Fruit fly (Drosophila melanogaster) whole organism, embryonic: Measurements from ENCODE around the gene CG43867.
A peak's percentile ranks its signal among the peaks of the same experiment; 100 is the strongest.

Source experiments
- Ada2b ChIP-seq: fragments of 200-800 bp; sonication (Bioruptor generic); IDR thresholded peaks from 2 replicates; pipeline ENCODE4 v1.3.6; 2022; ENCODE audit warnings: missing biosample characterization, missing genetic modification characterization
- Atf6 ChIP-seq: fragments of 200-800 bp; sonication (Bioruptor generic); IDR thresholded peaks from 2 replicates; pipeline ENCODE4 v1.3.6; 2022; ENCODE audit warnings: missing biosample characterization, missing genetic modification characterization
- CG10462 ChIP-seq: fragments of 200-800 bp; sonication (Bioruptor generic); optimal IDR thresholded peaks from 2 replicates; lab custom pipeline; 2016; ENCODE audit warnings: missing biosample characterization, missing genetic modification characterization
- CG10543 ChIP-seq: fragments of 200-800 bp; sonication (Bioruptor generic); optimal IDR thresholded peaks from 3 replicates; lab custom pipeline; 2017; ENCODE audit warnings: missing biosample characterization, mild to moderate bottlenecking, missing genetic modification characterization, moderate library complexity
- CG10979 ChIP-seq: fragments of 200-800 bp; sonication (Bioruptor generic); optimal IDR thresholded peaks from 2 replicates; lab custom pipeline; 2018; ENCODE audit warnings: missing biosample characterization, mild to moderate bottlenecking, missing genetic modification characterization, moderate library complexity
- CG12299 ChIP-seq: fragments of 200-800 bp; sonication (Bioruptor generic); optimal IDR thresholded peaks from 2 replicates; lab custom pipeline; 2018; ENCODE audit warnings: missing biosample characterization, mild to moderate bottlenecking, missing genetic modification characterization
- CG15514 ChIP-seq: fragments of 200-800 bp; sonication (Bioruptor generic); optimal IDR thresholded peaks from 3 replicates; lab custom pipeline; 2017; ENCODE audit warnings: missing biosample characterization, missing genetic modification characterization, mild to moderate bottlenecking, moderate library complexity, missing genetic modification reagents
- CG16815 ChIP-seq: fragments of 200-800 bp; sonication (Bioruptor generic); optimal IDR thresholded peaks from 3 replicates; lab custom pipeline; 2017; ENCODE audit warnings: missing biosample characterization, mild to moderate bottlenecking, missing genetic modification characterization
- CG2678 ChIP-seq: fragments of 200-800 bp; sonication (Bioruptor generic); optimal IDR thresholded peaks from 3 replicates; lab custom pipeline; 2019; ENCODE audit warnings: missing biosample characterization, mild to moderate bottlenecking, missing genetic modification characterization, moderate library complexity
- CG30431 ChIP-seq: fragments of 200-800 bp; sonication (Bioruptor generic); optimal IDR thresholded peaks from 2 replicates; lab custom pipeline; 2017; ENCODE audit warnings: missing biosample characterization, missing genetic modification characterization
- CG4707 ChIP-seq: fragments of 200-800 bp; sonication (Bioruptor generic); optimal IDR thresholded peaks from 2 replicates; lab custom pipeline; 2018; ENCODE audit warnings: missing biosample characterization, mild to moderate bottlenecking, missing genetic modification characterization, moderate library complexity
- CG4854 ChIP-seq: fragments of 200-800 bp; sonication (Bioruptor generic); optimal IDR thresholded peaks from 2 replicates; lab custom pipeline; 2016; ENCODE audit warnings: missing biosample characterization, missing genetic modification characterization, inconsistent platforms
- CG6175 ChIP-seq: fragments of 200-800 bp; sonication (Bioruptor generic); IDR thresholded peaks from 3 replicates; pipeline ENCODE4 v1.3.6; 2022; ENCODE audit warnings: missing biosample characterization, missing genetic modification characterization
- CG6254 ChIP-seq: fragments of 200-800 bp; sonication (Bioruptor generic); optimal IDR thresholded peaks from 3 replicates; lab custom pipeline; 2017; ENCODE audit warnings: mild to moderate bottlenecking, missing biosample characterization, missing genetic modification reagents, missing genetic modification characterization
- CG7372 ChIP-seq: fragments of 200-800 bp; sonication (Bioruptor generic); IDR thresholded peaks from 2 replicates; pipeline ENCODE4 v1.3.6; 2022; ENCODE audit warnings: missing biosample characterization, missing genetic modification characterization
- CG8388 ChIP-seq: fragments of 200-800 bp; sonication (Bioruptor generic); optimal IDR thresholded peaks from 2 replicates; lab custom pipeline; 2019; ENCODE audit warnings: missing biosample characterization, mild to moderate bottlenecking, missing genetic modification characterization, moderate library complexity
- CG8924 ChIP-seq: fragments of 200-800 bp; optimal IDR thresholded peaks from 3 replicates; lab custom pipeline; 2019; ENCODE audit warnings: missing biosample characterization, mild to moderate bottlenecking, missing genetic modification characterization, moderate library complexity
- CG9215 ChIP-seq: fragments of 200-800 bp; sonication (Bioruptor generic); IDR thresholded peaks from 2 replicates; pipeline ENCODE4 v1.3.6; 2022; ENCODE audit warnings: missing biosample characterization, missing genetic modification characterization
- D19A ChIP-seq: fragments of 200-800 bp; optimal IDR thresholded peaks from 3 replicates; lab custom pipeline; 2019; ENCODE audit warnings: missing biosample characterization, mild to moderate bottlenecking, missing genetic modification characterization, moderate library complexity
- Dfd ChIP-seq, 2 experiments: fragments of >200 bp; optimal IDR thresholded peaks; 2 replicates each; lab custom pipeline; 2017; ENCODE audit warnings: missing biosample characterization in 2 of 2, missing genetic modification characterization in 2 of 2
- Dip3 ChIP-seq: fragments of 200-800 bp; sonication (Bioruptor generic); optimal IDR thresholded peaks from 3 replicates; lab custom pipeline; 2016; ENCODE audit warnings: missing biosample characterization, missing genetic modification characterization
- Dp ChIP-seq: fragments of 200-800 bp; sonication (Bioruptor generic); optimal IDR thresholded peaks from 2 replicates; lab custom pipeline; 2018; ENCODE audit warnings: missing biosample characterization, mild to moderate bottlenecking, missing genetic modification characterization, moderate library complexity
- Gug ChIP-seq: fragments of 200-800 bp; sonication (Bioruptor generic); IDR thresholded peaks from 4 replicates; pipeline ENCODE4 v1.3.6; 2022; ENCODE audit warnings: missing biosample characterization, missing genetic modification characterization
- Hmx ChIP-seq: fragments of 200-800 bp; sonication (Bioruptor generic); optimal IDR thresholded peaks from 2 replicates; lab custom pipeline; 2016; ENCODE audit warnings: missing biosample characterization, missing genetic modification characterization
- MBD-R2 ChIP-seq: fragments of 200-800 bp; sonication (Bioruptor generic); IDR thresholded peaks from 2 replicates; pipeline ENCODE4 v1.3.6; 2022; ENCODE audit warnings: missing biosample characterization, missing genetic modification characterization
- Max ChIP-seq: fragments of 200-800 bp; sonication (Bioruptor generic); optimal IDR thresholded peaks from 2 replicates; lab custom pipeline; 2016; ENCODE audit warnings: missing biosample characterization, mild to moderate bottlenecking, missing genetic modification characterization
- NC2β ChIP-seq: fragments of 200-800 bp; sonication (Bioruptor generic); optimal IDR thresholded peaks from 2 replicates; lab custom pipeline; 2016; ENCODE audit warnings: missing biosample characterization, missing genetic modification characterization
- Opbp ChIP-seq: fragments of 200-800 bp; sonication (Bioruptor generic); IDR thresholded peaks from 3 replicates; pipeline ENCODE4 v1.3.6; 2022; ENCODE audit warnings: missing biosample characterization, missing genetic modification characterization; ENCODE audit not compliant: partially characterized antibody
- Taf1 ChIP-seq: fragments of 200-800 bp; sonication (Bioruptor generic); IDR thresholded peaks from 2 replicates; pipeline ENCODE4 v1.3.6; 2022; ENCODE audit warnings: missing biosample characterization, missing genetic modification characterization
- Xbp1 ChIP-seq: fragments of 200-800 bp; sonication (Bioruptor generic); optimal IDR thresholded peaks from 3 replicates; lab custom pipeline; 2016; ENCODE audit warnings: missing biosample characterization, mild to moderate bottlenecking, missing genetic modification characterization
- amos ChIP-seq: fragments of 200-800 bp; sonication (Bioruptor generic); IDR thresholded peaks from 2 replicates; pipeline ENCODE4 v1.3.6; 2022; ENCODE audit warnings: missing biosample characterization, missing genetic modification characterization; ENCODE audit not compliant: partially characterized antibody
- ato ChIP-seq: fragments of 200-800 bp; sonication (Bioruptor generic); IDR thresholded peaks from 2 replicates; pipeline ENCODE4 v1.3.6; 2022; ENCODE audit warnings: missing biosample characterization, missing genetic modification characterization; ENCODE audit not compliant: partially characterized antibody
- ewg ChIP-seq: fragments of 200-800 bp; sonication (Bioruptor generic); optimal IDR thresholded peaks from 3 replicates; lab custom pipeline; 2017; ENCODE audit warnings: mild to moderate bottlenecking, missing biosample characterization, missing genetic modification reagents, missing genetic modification characterization
- fd102C ChIP-seq: fragments of 200-800 bp; sonication (Bioruptor generic); optimal IDR thresholded peaks from 2 replicates; lab custom pipeline; 2018; ENCODE audit warnings: missing biosample characterization, mild to moderate bottlenecking, missing genetic modification characterization, moderate library complexity
- fru ChIP-seq: fragments of >200 bp; optimal IDR thresholded peaks from 2 replicates; lab custom pipeline; 2017
- gcm ChIP-seq: fragments of 200-800 bp; sonication (Bioruptor generic); optimal IDR thresholded peaks from 2 replicates; lab custom pipeline; 2019; ENCODE audit warnings: missing biosample characterization, mild to moderate bottlenecking, missing genetic modification characterization, moderate library complexity
- grn ChIP-seq: fragments of 200-800 bp; sonication (Bioruptor generic); optimal IDR thresholded peaks from 3 replicates; lab custom pipeline; 2017; ENCODE audit warnings: missing biosample characterization, missing genetic modification characterization
- insv ChIP-seq, 2 experiments: fragments of 200-800 bp; sonication (Bioruptor generic); optimal IDR thresholded peaks; 3 replicates each; lab custom pipeline; 2016 to 2018; ENCODE audit warnings: missing biosample characterization in 2 of 2, missing genetic modification characterization in 2 of 2
- ken ChIP-seq: fragments of 200-800 bp; sonication (Bioruptor generic); IDR thresholded peaks from 3 replicates; pipeline ENCODE4 v1.3.6; 2022; ENCODE audit warnings: missing biosample characterization, missing genetic modification characterization
- lbe ChIP-seq: fragments of 200-800 bp; sonication (Bioruptor generic); optimal IDR thresholded peaks from 2 replicates; lab custom pipeline; 2016; ENCODE audit warnings: missing biosample characterization, mild to moderate bottlenecking, missing genetic modification characterization
- lilli ChIP-seq: fragments of 200-800 bp; sonication (Bioruptor generic); optimal IDR thresholded peaks from 3 replicates; lab custom pipeline; 2016; ENCODE audit warnings: missing biosample characterization, missing genetic modification characterization
- mam ChIP-seq: fragments of 200-800 bp; sonication (Bioruptor generic); optimal IDR thresholded peaks from 3 replicates; lab custom pipeline; 2016; ENCODE audit warnings: missing biosample characterization, missing genetic modification characterization
- nerfin-2 ChIP-seq: fragments of 200-800 bp; sonication (Bioruptor generic); IDR thresholded peaks from 2 replicates; pipeline ENCODE4 v1.3.6; 2022; ENCODE audit warnings: missing biosample characterization, missing genetic modification characterization; ENCODE audit not compliant: partially characterized antibody
- nom ChIP-seq: fragments of 200-800 bp; sonication (Bioruptor generic); optimal IDR thresholded peaks from 2 replicates; lab custom pipeline; 2017; ENCODE audit warnings: missing biosample characterization, missing genetic modification characterization, mild to moderate bottlenecking, moderate library complexity, missing genetic modification reagents
- otp ChIP-seq: fragments of 200-800 bp; sonication (Bioruptor generic); IDR thresholded peaks from 3 replicates; pipeline ENCODE4, ENCODE4 v1.3.6; 2022; ENCODE audit warnings: missing biosample characterization, missing genetic modification characterization
- pita ChIP-seq: fragments of 200-800 bp; sonication (Bioruptor generic); optimal IDR thresholded peaks from 2 replicates; lab custom pipeline; 2017; ENCODE audit warnings: missing biosample characterization, mild to moderate bottlenecking, missing genetic modification characterization
- row ChIP-seq: fragments of 200-800 bp; sonication (Bioruptor generic); IDR thresholded peaks from 3 replicates; pipeline ENCODE4 v1.3.6; 2022; ENCODE audit warnings: missing biosample characterization, missing genetic modification characterization
- sisA ChIP-seq: fragments of 200-800 bp; sonication (Bioruptor generic); IDR thresholded peaks from 2 replicates; pipeline ENCODE4 v1.3.6; 2022; ENCODE audit warnings: missing biosample characterization, missing genetic modification characterization
- slou ChIP-seq: fragments of 200-800 bp; sonication (Bioruptor generic); optimal IDR thresholded peaks from 3 replicates; lab custom pipeline; 2016; ENCODE audit warnings: missing biosample characterization, missing genetic modification characterization
- tgo ChIP-seq: fragments of 200-800 bp; sonication (Bioruptor generic); IDR thresholded peaks from 3 replicates; pipeline ENCODE4 v1.3.6; 2022; ENCODE audit warnings: missing biosample characterization, missing genetic modification characterization
- vnd ChIP-seq: fragments of 200-800 bp; sonication (Bioruptor generic); IDR thresholded peaks from 3 replicates; pipeline ENCODE4 v1.3.6; 2022; ENCODE audit warnings: missing biosample characterization, missing genetic modification characterization; ENCODE audit not compliant: partially characterized antibody
- wor ChIP-seq: fragments of 200-800 bp; sonication (Bioruptor generic); IDR thresholded peaks from 2 replicates; pipeline ENCODE4 v1.3.6; 2022; ENCODE audit warnings: missing biosample characterization, missing genetic modification characterization

Gene CG43867

DNA sequence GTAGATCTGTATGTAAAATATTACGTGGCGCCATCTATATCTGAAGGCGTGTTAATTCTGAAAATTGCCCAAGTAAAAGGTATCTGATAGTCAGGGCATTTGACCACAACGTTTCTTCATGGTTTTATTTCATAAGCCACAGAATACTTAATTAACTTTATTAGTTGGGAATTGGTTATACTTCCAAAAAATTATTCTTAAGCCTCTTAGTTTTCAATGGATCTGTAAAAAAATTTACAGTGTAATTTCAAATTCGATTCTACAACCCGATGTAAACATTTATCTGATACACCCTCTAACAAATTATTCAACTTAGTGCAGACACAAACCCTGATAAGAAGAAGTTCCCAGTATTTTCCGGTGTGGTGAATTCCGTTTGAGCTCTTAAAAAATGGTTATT, 84.3 kb downstream of the CG43867 start (continued):
- TF ChIP-seq CG12299 (tag; lab: Kevin White, UChicago) (no peak), lilli (GFP tag; lab: Kevin White, UChicago) (no peak), CG2678 (tag; lab: Kevin White, UChicago) (no peak), CG30431 (no peak), CG6175 (GFP tag; lab: Robert Waterston, UW) (no peak), ato (no peak), fru (lab: Kevin White, UChicago) (no peak), wor (GFP tag; lab: Robert Waterston, UW) (no peak), grn (GFP tag; lab: Kevin White, UChicago) (no peak), CG10462 (GFP tag; lab: Kevin White, UChicago) (no peak), amos (GFP tag; lab: Robert Waterston, UW) (peak; percentile 20; the same call in 1 of the 2 replicates), D19A (tag; lab: Kevin White, UChicago) (peak; percentile 4), Xbp1 (peak; percentile 46), mam (GFP tag; lab: Kevin White, UChicago) (no peak), Opbp (GFP tag; lab: Robert Waterston, UW) (no peak), CG10543 (GFP tag; lab: Kevin White, UChicago) (no peak), insv (GFP tag; optimal IDR thresholded peaks at IDR 0.05; lab: Kevin White, UChicago) (no peak), nerfin-2 (GFP tag; lab: Robert Waterston, UW) (peak; percentile 37; the same call in 1 of the 2 replicates), CG4707 (no peak), lbe (GFP tag; lab: Kevin White, UChicago) (no peak), Dp (GFP tag; lab: Kevin White, UChicago) (no peak), nom (no peak), Gug (no peak), Dfd (GFP tag; optimal IDR thresholded peaks at IDR 0.05; lab: Kevin White, UChicago) (no peak), CG6254 (GFP tag; lab: Kevin White, UChicago) (no peak), Max (GFP tag; lab: Kevin White, UChicago) (no peak), Dip3 (no peak), Atf6 (no peak), gcm (no peak), NC2β (GFP tag; lab: Kevin White, UChicago) (no peak), Taf1 (GFP tag; lab: Robert Waterston, UW) (no peak), fd102C (GFP tag; lab: Kevin White, UChicago) (no peak), CG8388 (GFP tag; lab: Kevin White, UChicago) (no peak), vnd (GFP tag; lab: Robert Waterston, UW) (peak; percentile 30; the same call in 1 of the 3 replicates), sisA (GFP tag; lab: Robert Waterston, UW) (no peak), slou (no peak), tgo (no peak; the same call in 2 of the 3 replicates), Hmx (GFP tag; lab: Kevin White, UChicago) (no peak), ewg (GFP tag; lab: Kevin White, UChicago) (no peak), CG9215 (GFP tag; lab: Robert Waterston, UW) (no peak), CG4854 (GFP tag; lab: Kevin White, UChicago) (no peak), CG16815 (no peak), MBD-R2 (GFP tag; lab: Robert Waterston, UW) (no peak), otp (no peak), ken (GFP tag; lab: Robert Waterston, UW) (no peak), CG8924 (tag; lab: Kevin White, UChicago) (no peak), CG15514 (GFP tag; lab: Kevin White, UChicago) (peak; percentile 11), pita (GFP tag; lab: Kevin White, UChicago) (peak; percentile 66), CG7372 (GFP tag; lab: Robert Waterston, UW) (no peak), Ada2b (peak; percentile 12; the same call in 1 of the 2 replicates), row (GFP tag; lab: Robert Waterston, UW) (peak; percentile 45), CG10979 (no peak)
